Fruit fly (Drosophila melanogaster) whole organism, adult: ENCODE results near the gene CG5916.
A peak's percentile ranks its signal among the peaks of the same experiment; 100 is the strongest.

Source experiments
- CG11617 ChIP-seq: fragments of 200-800 bp; sonication (Bioruptor generic); optimal IDR thresholded peaks from 2 replicates; lab custom pipeline; 2017; ENCODE audit warnings: mild to moderate bottlenecking, missing biosample characterization, missing genetic modification reagents, missing genetic modification characterization
- CG12768 ChIP-seq: fragments of 200-800 bp; sonication (Bioruptor generic); optimal IDR thresholded peaks from 2 replicates; lab custom pipeline; 2017; ENCODE audit warnings: missing biosample characterization, missing genetic modification characterization, mild to moderate bottlenecking, moderate library complexity, missing genetic modification reagents
- CG14711 ChIP-seq: fragments of 200-800 bp; sonication (Bioruptor generic); optimal IDR thresholded peaks from 2 replicates; lab custom pipeline; 2018; ENCODE audit warnings: missing biosample characterization, mild to moderate bottlenecking, missing genetic modification characterization, moderate library complexity
- CG1620 ChIP-seq: fragments of 200-800 bp; sonication (Bioruptor generic); optimal IDR thresholded peaks from 2 replicates; lab custom pipeline; 2016; ENCODE audit warnings: missing biosample characterization, missing genetic modification characterization
- CG33017 ChIP-seq: fragments of 200-800 bp; sonication (Bioruptor generic); optimal IDR thresholded peaks from 2 replicates; lab custom pipeline; 2018; ENCODE audit warnings: missing biosample characterization, mild to moderate bottlenecking, missing genetic modification characterization, moderate library complexity
- CG5204 ChIP-seq: fragments of 200-800 bp; sonication (Bioruptor generic); optimal IDR thresholded peaks from 2 replicates; lab custom pipeline; 2016; ENCODE audit warnings: missing biosample characterization, missing genetic modification characterization
- CG7045 ChIP-seq: fragments of 200-800 bp; sonication (Bioruptor generic); optimal IDR thresholded peaks from 2 replicates; lab custom pipeline; 2017; ENCODE audit warnings: missing biosample characterization, mild to moderate bottlenecking, missing genetic modification characterization
- CG7101 ChIP-seq: fragments of 200-800 bp; sonication (Bioruptor generic); optimal IDR thresholded peaks from 2 replicates; lab custom pipeline; 2018; ENCODE audit warnings: missing biosample characterization, mild to moderate bottlenecking, missing genetic modification characterization, moderate library complexity
- Clk ChIP-seq: fragments of 200-800 bp; sonication (Bioruptor generic); optimal IDR thresholded peaks from 2 replicates; lab custom pipeline; 2017; ENCODE audit warnings: missing biosample characterization, missing genetic modification characterization
- Crg-1 ChIP-seq: fragments of 200-800 bp; sonication (Bioruptor generic); optimal IDR thresholded peaks from 2 replicates; lab custom pipeline; 2016; ENCODE audit warnings: missing biosample characterization, missing genetic modification characterization
- Hr96 ChIP-seq: fragments of 200-800 bp; sonication (Bioruptor generic); optimal IDR thresholded peaks from 2 replicates; lab custom pipeline; 2016; ENCODE audit warnings: missing biosample characterization, missing genetic modification characterization
- Mnt ChIP-seq: fragments of 200-800 bp; sonication (Bioruptor generic); optimal IDR thresholded peaks from 2 replicates; lab custom pipeline; 2016; ENCODE audit warnings: missing biosample characterization, mild to moderate bottlenecking, missing genetic modification characterization
- bab1 ChIP-seq: fragments of 200-800 bp; sonication (Bioruptor generic); optimal IDR thresholded peaks from 3 replicates; lab custom pipeline; 2019; ENCODE audit warnings: missing biosample characterization, mild to moderate bottlenecking, missing genetic modification characterization, moderate library complexity
- cic ChIP-seq: fragments of 200-800 bp; sonication (Bioruptor generic); optimal IDR thresholded peaks from 2 replicates; lab custom pipeline; 2017; ENCODE audit warnings: missing biosample characterization, mild to moderate bottlenecking, missing genetic modification characterization, moderate library complexity
- cnc ChIP-seq, 2 experiments: fragments of >200 bp; optimal IDR thresholded peaks; 2 replicates each; lab custom pipeline; 2017
- kay ChIP-seq: fragments of 200-800 bp; sonication (Bioruptor generic); peaks from one replicate; lab custom pipeline; 2016; ENCODE audit warnings: missing biosample characterization, missing genetic modification characterization, borderline replicate concordance
- ovo ChIP-seq: fragments of 200-800 bp; sonication (Bioruptor generic); optimal IDR thresholded peaks from 2 replicates; lab custom pipeline; 2016; ENCODE audit warnings: missing biosample characterization, missing genetic modification characterization
- pad ChIP-seq: fragments of 200-800 bp; sonication (Bioruptor generic); optimal IDR thresholded peaks from 3 replicates; lab custom pipeline; 2017; ENCODE audit warnings: missing biosample characterization, missing genetic modification characterization, mild to moderate bottlenecking, moderate library complexity, missing genetic modification reagents
- tj ChIP-seq: fragments of 200-800 bp; sonication (Bioruptor generic); optimal IDR thresholded peaks from 3 replicates; lab custom pipeline; 2017; ENCODE audit warnings: missing biosample characterization, mild to moderate bottlenecking, missing genetic modification characterization, moderate library complexity
- toe ChIP-seq: fragments of 200-800 bp; sonication (Bioruptor generic); optimal IDR thresholded peaks from 2 replicates; lab custom pipeline; 2016; ENCODE audit warnings: missing biosample characterization, missing genetic modification characterization

Gene CG5916

DNA sequence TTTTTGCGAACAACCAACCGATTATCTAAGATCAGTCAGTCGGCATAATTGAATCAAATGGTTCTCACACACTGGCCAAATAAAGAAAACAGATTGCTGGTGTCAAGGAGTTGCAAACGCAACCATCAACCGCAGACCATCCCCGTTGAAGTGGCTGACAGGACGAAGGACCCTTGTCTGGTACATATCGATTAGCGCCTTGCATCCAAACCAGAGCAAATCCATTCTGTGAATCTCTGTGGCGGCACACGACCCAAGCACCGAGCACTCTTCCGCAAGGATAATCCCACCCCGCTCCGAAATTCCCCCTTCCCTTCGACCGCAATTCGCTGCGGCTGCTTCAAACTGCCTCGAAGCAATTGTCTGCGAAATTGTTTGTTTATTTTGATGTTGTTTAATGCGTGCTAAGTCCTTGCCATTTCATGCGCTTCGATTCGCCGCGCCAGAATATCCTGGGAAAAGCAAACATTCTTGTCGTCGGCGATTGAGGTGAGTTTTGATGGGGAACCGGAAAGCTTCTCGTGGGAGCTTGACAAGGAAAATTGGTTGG is 6.6 kb downstream of the CG5916 start:
- TF ChIP-seq cnc (optimal IDR thresholded peaks at IDR 0.05; lab: Kevin White, UChicago) (no peak), ovo (no peak), Mnt (GFP tag; lab: Kevin White, UChicago) (no peak), toe (GFP tag; lab: Kevin White, UChicago) (no peak), tj (GFP tag; lab: Kevin White, UChicago) (no peak), kay (GFP tag; lab: Kevin White, UChicago) (no peak), Crg-1 (GFP tag; lab: Kevin White, UChicago) (no peak), CG33017 (tag; lab: Kevin White, UChicago) (no peak), cic (no peak), CG11617 (GFP tag; lab: Kevin White, UChicago) (no peak), CG1620 (no peak)

DNA sequence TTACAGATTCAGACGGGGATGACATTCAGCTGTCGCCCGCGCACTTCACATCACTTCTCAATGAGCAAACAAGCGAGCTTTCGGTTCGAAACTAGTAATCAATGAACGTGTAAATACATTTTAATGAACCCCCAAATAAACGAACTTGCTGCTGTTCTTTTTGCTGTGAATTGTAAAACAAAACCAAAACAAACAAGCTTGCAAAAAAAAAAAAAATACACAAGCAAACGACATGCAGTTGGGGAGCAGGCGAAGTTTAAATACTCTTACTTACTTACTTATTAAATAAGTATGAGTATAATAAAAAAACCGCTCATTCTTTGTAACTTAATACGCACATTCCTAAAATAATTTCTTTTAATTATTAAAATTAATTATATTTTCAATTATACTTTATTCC is 7.4 kb downstream of the CG5916 start:
- TF ChIP-seq CG11617 (GFP tag; lab: Kevin White, UChicago) (no peak), cnc (optimal IDR thresholded peaks at IDR 0.05; lab: Kevin White, UChicago) (no peak), bab1 (GFP tag; lab: Kevin White, UChicago) (no peak), tj (GFP tag; lab: Kevin White, UChicago) (peak; percentile 8), CG33017 (tag; lab: Kevin White, UChicago) (peak; percentile 34), pad (no peak), cic (no peak), Crg-1 (GFP tag; lab: Kevin White, UChicago) (peak; percentile 4), CG1620 (peak; percentile 41), CG12768 (GFP tag; lab: Kevin White, UChicago) (no peak), CG7101 (tag; lab: Kevin White, UChicago) (no peak), toe (GFP tag; lab: Kevin White, UChicago) (no peak), ovo (peak; percentile 2), CG5204 (GFP tag; lab: Kevin White, UChicago) (no peak), CG7045 (GFP tag; lab: Kevin White, UChicago) (no peak), Hr96 (peak; percentile 43), Mnt (GFP tag; lab: Kevin White, UChicago) (no peak), CG14711 (tag; lab: Kevin White, UChicago) (no peak), Clk (no peak), kay (GFP tag; lab: Kevin White, UChicago) (no peak)

DNA sequence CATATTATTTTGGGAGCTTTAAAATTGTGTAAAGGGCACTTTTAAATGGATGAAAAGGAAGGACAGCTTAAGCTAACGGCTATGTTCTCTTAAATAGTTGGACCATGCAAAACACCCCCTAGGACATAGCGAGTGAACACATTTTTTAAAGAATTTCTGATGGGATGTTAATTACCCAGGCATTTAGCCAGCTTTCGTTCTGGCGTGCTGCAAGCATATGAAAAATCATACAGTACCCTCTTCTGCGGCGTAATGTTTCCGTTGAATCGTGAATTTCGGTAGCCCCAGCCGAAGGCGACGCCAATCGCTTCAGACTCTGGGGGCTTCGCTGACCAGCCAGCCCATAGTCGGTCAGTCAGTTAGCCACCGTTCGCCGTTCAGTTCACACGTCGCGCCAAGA is 7.9 kb downstream of the CG5916 start, which contains the start of gene CG6006:
Gene CG6006, plus strand, starts transcription at position 301 of the 400 bp plus-strand sequence.
- TF ChIP-seq CG7101 (tag; lab: Kevin White, UChicago): no peak
- no peak for TF ChIP-seq tj (GFP tag; lab: Kevin White, UChicago)
- TF ChIP-seq cnc (optimal IDR thresholded peaks at IDR 0.05; lab: Kevin White, UChicago): no peak
- TF ChIP-seq pad: no peak
- no peak for TF ChIP-seq CG14711 (tag; lab: Kevin White, UChicago)
- TF ChIP-seq bab1 (GFP tag; lab: Kevin White, UChicago): no peak
- TF ChIP-seq CG12768 (GFP tag; lab: Kevin White, UChicago): no peak
- TF ChIP-seq toe (GFP tag; lab: Kevin White, UChicago): no peak
- no peak for TF ChIP-seq CG5204 (GFP tag; lab: Kevin White, UChicago)
- no peak for TF ChIP-seq CG1620
- no peak for TF ChIP-seq cic
- TF ChIP-seq Hr96: no peak
- no peak for TF ChIP-seq kay (GFP tag; lab: Kevin White, UChicago)
- TF ChIP-seq ovo: no peak
- no peak for TF ChIP-seq Crg-1 (GFP tag; lab: Kevin White, UChicago)
- TF ChIP-seq CG7045 (GFP tag; lab: Kevin White, UChicago): no peak
- TF ChIP-seq Clk: no peak
- TF ChIP-seq CG11617 (GFP tag; lab: Kevin White, UChicago): no peak
- no peak for TF ChIP-seq CG33017 (tag; lab: Kevin White, UChicago)
- no peak for TF ChIP-seq Mnt (GFP tag; lab: Kevin White, UChicago)

DNA sequence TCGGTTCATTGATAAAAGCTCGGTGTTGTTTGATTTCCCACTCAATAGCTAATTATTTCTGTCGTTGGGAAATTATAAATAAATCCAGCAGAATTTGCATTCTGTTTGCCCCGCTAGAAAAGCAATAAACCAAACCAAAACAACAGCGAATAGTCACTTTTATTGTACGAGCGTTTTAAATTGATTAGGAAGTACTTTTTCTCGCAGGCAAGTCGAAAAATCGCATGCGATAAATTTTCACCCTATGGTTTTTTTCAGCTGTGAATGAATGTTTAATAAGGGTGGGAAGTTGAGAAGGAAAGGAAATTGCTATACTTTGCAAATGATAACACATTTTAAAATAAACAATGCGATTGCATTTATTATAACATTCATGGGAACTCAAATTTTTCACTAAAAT is 9.2 kb downstream of the CG5916 start:
- no peak for TF ChIP-seq CG12768 (GFP tag; lab: Kevin White, UChicago)
- TF ChIP-seq CG7045 (GFP tag; lab: Kevin White, UChicago): no peak
- peak; percentile 91 for TF ChIP-seq kay (GFP tag; lab: Kevin White, UChicago)
- TF ChIP-seq CG11617 (GFP tag; lab: Kevin White, UChicago): no peak
- TF ChIP-seq toe (GFP tag; lab: Kevin White, UChicago): no peak
- TF ChIP-seq tj (GFP tag; lab: Kevin White, UChicago): no peak
- TF ChIP-seq Crg-1 (GFP tag; lab: Kevin White, UChicago): no peak
- no peak for TF ChIP-seq CG5204 (GFP tag; lab: Kevin White, UChicago)
- no peak for TF ChIP-seq Mnt (GFP tag; lab: Kevin White, UChicago)
- no peak for TF ChIP-seq CG1620
- TF ChIP-seq ovo: peak; percentile 34

DNA sequence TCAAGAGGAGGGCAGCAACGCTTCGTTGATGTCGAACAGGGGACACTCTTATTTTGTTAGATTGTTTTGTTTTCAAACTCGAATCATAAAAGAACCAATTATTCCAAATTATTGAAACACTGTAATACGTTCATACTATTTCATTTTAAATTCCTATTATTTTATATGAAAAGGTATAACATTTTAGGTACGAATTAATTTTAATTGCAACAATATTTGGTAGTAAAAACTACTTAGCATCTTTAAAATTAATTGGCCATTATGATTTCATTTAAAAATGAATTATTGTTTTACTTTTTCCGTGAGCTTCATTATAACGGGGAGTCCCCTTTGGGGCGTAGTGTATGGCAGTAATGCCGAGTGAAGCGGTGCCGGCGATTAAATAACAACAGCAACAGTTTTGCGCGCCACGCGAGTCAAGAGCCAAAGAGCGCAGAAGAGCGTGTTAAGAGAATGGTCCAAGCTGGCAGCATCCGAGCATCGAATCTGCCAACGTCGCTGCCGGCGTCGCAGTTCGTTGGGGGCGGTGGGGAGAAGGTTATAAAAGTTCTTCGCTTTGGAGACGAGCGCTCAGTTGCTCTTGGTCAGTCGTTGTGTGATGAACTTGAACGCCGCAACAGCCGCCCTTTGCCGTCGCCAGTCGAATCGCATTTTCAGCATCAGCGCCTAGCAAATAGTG is 10.9 kb downstream of the CG5916 start:
- peak; percentile 8 for TF ChIP-seq CG7045 (GFP tag; lab: Kevin White, UChicago)
- peak; percentile 33 for TF ChIP-seq CG5204 (GFP tag; lab: Kevin White, UChicago)
- no peak for TF ChIP-seq ovo
- TF ChIP-seq cic: no peak
- peak; percentile 7 for TF ChIP-seq CG11617 (GFP tag; lab: Kevin White, UChicago)
- TF ChIP-seq Mnt (GFP tag; lab: Kevin White, UChicago): peak; percentile 5

DNA sequence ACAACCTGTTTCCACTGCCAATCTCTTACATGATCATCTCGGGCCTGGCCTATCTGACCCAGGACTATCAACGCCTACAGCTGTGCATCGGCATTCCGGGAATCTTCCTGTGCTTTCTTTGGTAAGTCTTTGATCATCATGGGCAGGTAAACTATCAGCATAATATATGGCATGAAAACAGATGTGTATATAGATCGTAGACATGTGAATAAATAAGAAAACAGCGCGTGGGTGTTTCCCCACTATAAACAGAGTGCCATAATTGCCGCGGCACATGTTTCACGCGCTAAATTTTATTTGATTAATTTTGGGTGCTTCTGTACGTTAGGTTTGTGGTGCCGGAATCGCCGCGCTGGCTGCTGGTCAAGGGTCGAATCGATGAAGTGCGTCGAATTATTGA is 21.3 kb downstream of the CG5916 start:
- TF ChIP-seq CG14711 (tag; lab: Kevin White, UChicago): no peak
- TF ChIP-seq CG11617 (GFP tag; lab: Kevin White, UChicago): no peak
- TF ChIP-seq CG12768 (GFP tag; lab: Kevin White, UChicago): no peak
- TF ChIP-seq Crg-1 (GFP tag; lab: Kevin White, UChicago): no peak
- TF ChIP-seq CG7101 (tag; lab: Kevin White, UChicago): no peak
- no peak for TF ChIP-seq kay (GFP tag; lab: Kevin White, UChicago)
- no peak for TF ChIP-seq pad
